Worm (Caenorhabditis elegans) whole organism, late embryonic: ENCODE measurements around the gene eif-1.

Experiments used
- C08G9.2 ChIP-seq: sonication (generic microtip); optimal IDR thresholded peaks from 2 replicates; lab custom pipeline; 2016; ENCODE audit warnings: mild to moderate bottlenecking, missing genetic modification characterization, moderate library complexity, missing compliant biosample characterization
- K02D7.2 ChIP-seq: sonication (generic microtip); optimal IDR thresholded peaks from 2 replicates; lab custom pipeline; 2017; ENCODE audit warnings: mild to moderate bottlenecking, missing genetic modification characterization, missing compliant biosample characterization
- K09A11.1 ChIP-seq: sonication (generic microtip); optimal IDR thresholded peaks from 2 replicates; lab custom pipeline; 2017; ENCODE audit warnings: antibody characterized with exemption, mild to moderate bottlenecking, missing genetic modification characterization, missing compliant biosample characterization; ENCODE audit not compliant: insufficient read depth
- Y22D7AL.16 ChIP-seq: sonication (generic microtip); optimal IDR thresholded peaks from 2 replicates; lab custom pipeline; 2016; ENCODE audit warnings: missing genetic modification characterization, missing compliant biosample characterization
- ama-1 ChIP-seq: fragments of 150-350 bp; optimal IDR thresholded peaks from 2 replicates; lab custom pipeline; 2014
- ceh-19 ChIP-seq: fragments of 200-800 bp; sonication (Bioruptor generic); optimal IDR thresholded peaks from 2 replicates; lab custom pipeline; 2018; ENCODE audit warnings: mild to moderate bottlenecking, missing genetic modification characterization, missing compliant biosample characterization
- ceh-22 ChIP-seq: sonication (generic microtip); optimal IDR thresholded peaks from 2 replicates; lab custom pipeline; 2017; ENCODE audit warnings: missing biosample characterization, missing genetic modification characterization
- ceh-24 ChIP-seq: sonication (generic microtip); optimal IDR thresholded peaks from 2 replicates; lab custom pipeline; 2016; ENCODE audit warnings: mild to moderate bottlenecking, missing genetic modification characterization, missing compliant biosample characterization
- ceh-34 ChIP-seq: sonication (generic microtip); optimal IDR thresholded peaks from 2 replicates; lab custom pipeline; 2016; ENCODE audit warnings: mild to moderate bottlenecking, missing genetic modification characterization, missing compliant biosample characterization
- ceh-48 ChIP-seq: sonication (generic microtip); optimal IDR thresholded peaks from 2 replicates; lab custom pipeline; 2016; ENCODE audit warnings: missing genetic modification characterization, inconsistent platforms, missing compliant biosample characterization
- ceh-6 ChIP-seq: fragments of 200-800 bp; sonication (Bioruptor generic); optimal IDR thresholded peaks from 2 replicates; lab custom pipeline; 2018; ENCODE audit warnings: mild to moderate bottlenecking, missing genetic modification characterization, missing compliant biosample characterization
- dmd-4 ChIP-seq: sonication (generic microtip); optimal IDR thresholded peaks from 2 replicates; lab custom pipeline; 2016; ENCODE audit warnings: borderline replicate concordance, missing genetic modification characterization, missing compliant biosample characterization
- dve-1 ChIP-seq: sonication (generic microtip); optimal IDR thresholded peaks from 2 replicates; lab custom pipeline; 2017; ENCODE audit warnings: antibody characterized with exemption, mild to moderate bottlenecking, missing genetic modification characterization, missing compliant biosample characterization
- elt-2 ChIP-seq: sonication (generic microtip); optimal IDR thresholded peaks from 2 replicates; lab custom pipeline; 2016; ENCODE audit warnings: missing genetic modification reagents, missing genetic modification characterization, missing compliant biosample characterization
- ets-4 ChIP-seq: sonication (generic microtip); optimal IDR thresholded peaks from 2 replicates; lab custom pipeline; 2016; ENCODE audit warnings: missing genetic modification characterization, missing compliant biosample characterization
- eyg-1 ChIP-seq: sonication (generic microtip); optimal IDR thresholded peaks from 2 replicates; lab custom pipeline; 2016; ENCODE audit warnings: missing genotype, missing genetic modification characterization, missing compliant biosample characterization
- fax-1 ChIP-seq: sonication (generic microtip); optimal IDR thresholded peaks from 2 replicates; lab custom pipeline; 2016; ENCODE audit warnings: missing genotype, missing genetic modification characterization, missing compliant biosample characterization
- fkh-10 ChIP-seq: fragments of 150-350 bp; optimal IDR thresholded peaks from 2 replicates; lab custom pipeline; 2014; ENCODE audit warnings: missing biosample characterization, missing genetic modification reagents, missing genetic modification characterization
- fkh-6 ChIP-seq: sonication (generic microtip); optimal IDR thresholded peaks from 2 replicates; lab custom pipeline; 2016; ENCODE audit warnings: missing genetic modification characterization, missing compliant biosample characterization
- gmeb-2 ChIP-seq: sonication (generic microtip); optimal IDR thresholded peaks from 2 replicates; lab custom pipeline; 2016; ENCODE audit warnings: missing genetic modification characterization, inconsistent platforms, missing compliant biosample characterization
- hlh-15 ChIP-seq: sonication (generic microtip); optimal IDR thresholded peaks from 2 replicates; lab custom pipeline; 2016; ENCODE audit warnings: missing genetic modification characterization, missing compliant biosample characterization
- lim-6 ChIP-seq: sonication (generic microtip); optimal IDR thresholded peaks from 2 replicates; lab custom pipeline; 2016; ENCODE audit warnings: missing genetic modification characterization, missing compliant biosample characterization
- lin-11 ChIP-seq: fragments of 200-800 bp; sonication (Bioruptor generic); optimal IDR thresholded peaks from 2 replicates; lab custom pipeline; 2018; ENCODE audit warnings: mild to moderate bottlenecking, missing genetic modification characterization, missing compliant biosample characterization
- mec-3 ChIP-seq: sonication (generic microtip); optimal IDR thresholded peaks from 2 replicates; lab custom pipeline; 2016; ENCODE audit warnings: borderline replicate concordance, missing genetic modification characterization, missing compliant biosample characterization
- nfya-1 ChIP-seq: sonication (generic microtip); optimal IDR thresholded peaks from 2 replicates; lab custom pipeline; 2017; ENCODE audit warnings: missing genetic modification characterization, mild to moderate bottlenecking, missing compliant biosample characterization, antibody characterized with exemption, moderate library complexity
- nhr-232 ChIP-seq: sonication (generic microtip); optimal IDR thresholded peaks from 2 replicates; lab custom pipeline; 2016; ENCODE audit warnings: missing genetic modification characterization, missing compliant biosample characterization
- npax-4 ChIP-seq: sonication (generic microtip); optimal IDR thresholded peaks from 2 replicates; lab custom pipeline; 2016; ENCODE audit warnings: missing genetic modification characterization, missing compliant biosample characterization
- odd-2 ChIP-seq: sonication (generic microtip); optimal IDR thresholded peaks from 2 replicates; lab custom pipeline; 2017; ENCODE audit warnings: antibody characterized with exemption, mild to moderate bottlenecking, missing genetic modification characterization, missing compliant biosample characterization
- pag-3 ChIP-seq: sonication (generic microtip); optimal IDR thresholded peaks from 2 replicates; lab custom pipeline; 2016; ENCODE audit warnings: missing compliant biosample characterization, missing genetic modification characterization, borderline replicate concordance
- pat-9 ChIP-seq: fragments of 200-800 bp; sonication (Bioruptor generic); optimal IDR thresholded peaks from 2 replicates; lab custom pipeline; 2018; ENCODE audit warnings: mild to moderate bottlenecking, missing genetic modification characterization, moderate library complexity, missing compliant biosample characterization
- pax-1 ChIP-seq: fragments of 150-350 bp; optimal IDR thresholded peaks from 2 replicates; lab custom pipeline; 2014; ENCODE audit warnings: missing biosample characterization, missing genetic modification characterization
- pha-4 ChIP-seq: fragments of 150-350 bp; optimal IDR thresholded peaks from 2 replicates; lab custom pipeline; 2018; ENCODE audit warnings: missing biosample characterization, missing genetic modification reagents, missing genetic modification characterization
- pros-1 ChIP-seq: fragments of 150-350 bp; optimal IDR thresholded peaks from 2 replicates; lab custom pipeline; 2014; ENCODE audit warnings: missing biosample characterization, missing genetic modification reagents, missing genetic modification characterization
- ref-2 ChIP-seq: sonication (generic microtip); optimal IDR thresholded peaks from 2 replicates; lab custom pipeline; 2016; ENCODE audit warnings: missing genetic modification characterization, missing compliant biosample characterization
- sdc-2 ChIP-seq: sonication (generic microtip); optimal IDR thresholded peaks from 2 replicates; lab custom pipeline; 2016; ENCODE audit warnings: missing genotype, missing genetic modification characterization, missing compliant biosample characterization
- syd-9 ChIP-seq: sonication (generic microtip); optimal IDR thresholded peaks from 2 replicates; lab custom pipeline; 2016; ENCODE audit warnings: mild to moderate bottlenecking, missing genetic modification characterization, moderate library complexity, missing compliant biosample characterization
- tbx-7 ChIP-seq: sonication (generic microtip); optimal IDR thresholded peaks from 2 replicates; lab custom pipeline; 2016; ENCODE audit warnings: missing genotype, missing genetic modification characterization, missing compliant biosample characterization
- ttx-3 ChIP-seq: sonication (generic microtip); optimal IDR thresholded peaks from 2 replicates; lab custom pipeline; 2016; ENCODE audit warnings: missing genetic modification reagents, missing genetic modification characterization, missing compliant biosample characterization
- unc-3 ChIP-seq, 2 experiments: fragments of 200-800 bp in 1 of 2; sonication (Bioruptor generic) in 1 of 2; sonication (generic microtip) in 1 of 2; conservative IDR thresholded peaks in 1 of 2; optimal IDR thresholded peaks in 1 of 2; 2 replicates each; pipeline versions ENCODE4 v1.3.6 to Lab custom; 2016 to 2022; ENCODE audit warnings: missing compliant biosample characterization in 2 of 2, missing genetic modification characterization in 2 of 2, missing genetic modification reagents in 1 of 2
- zip-5 ChIP-seq: sonication (generic microtip); optimal IDR thresholded peaks from 2 replicates; lab custom pipeline; 2016; ENCODE audit warnings: missing genetic modification characterization, missing compliant biosample characterization

Gene eif-1

DNA sequence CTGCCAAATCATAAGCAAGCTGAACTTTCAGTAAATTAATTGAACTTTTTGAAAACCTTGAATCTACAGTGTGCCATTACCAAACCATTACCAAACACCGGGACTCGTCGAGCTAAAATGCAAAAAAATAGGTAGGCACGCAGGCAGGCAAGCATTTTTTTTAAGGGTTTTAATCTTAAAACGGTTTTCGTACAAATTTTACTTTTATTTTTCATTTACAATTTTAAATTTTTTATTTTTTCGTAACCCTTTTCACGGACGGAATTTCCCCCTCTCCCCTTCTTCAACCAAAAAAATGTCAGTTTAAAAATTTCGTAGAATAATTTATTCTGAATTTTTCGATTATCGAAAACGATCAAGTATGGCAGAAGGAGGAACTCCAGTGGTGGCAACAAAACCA lies 21.0 kb upstream of the eif-1 start, which contains the start of gene F59A6.2:
TSS of gene F59A6.2 (plus strand) at position 301 of the 400 bp plus-strand sequence.
- TF ChIP-seq pha-4 (tag; lab: Kevin White, UChicago) (no peak), ceh-34 (tag; lab: Kevin White, UChicago) (no peak), ttx-3 (tag; lab: Kevin White, UChicago) (no peak), nfya-1 (tag; lab: Kevin White, UChicago) (no peak), elt-2 (tag; lab: Kevin White, UChicago) (no peak), sdc-2 (tag; lab: Kevin White, UChicago) (no peak), odd-2 (tag; lab: Kevin White, UChicago) (no peak), mec-3 (tag; lab: Kevin White, UChicago) (no peak), ceh-24 (tag; lab: Kevin White, UChicago) (no peak), ceh-22 (tag; lab: Kevin White, UChicago) (no peak), ceh-19 (GFP tag; lab: Kevin White, UChicago) (no peak), gmeb-2 (no peak), tbx-7 (no peak), npax-4 (tag; lab: Kevin White, UChicago) (no peak), ceh-48 (tag; lab: Kevin White, UChicago) (no peak), fax-1 (tag; lab: Kevin White, UChicago) (no peak), dve-1 (tag; lab: Kevin White, UChicago) (no peak)

DNA sequence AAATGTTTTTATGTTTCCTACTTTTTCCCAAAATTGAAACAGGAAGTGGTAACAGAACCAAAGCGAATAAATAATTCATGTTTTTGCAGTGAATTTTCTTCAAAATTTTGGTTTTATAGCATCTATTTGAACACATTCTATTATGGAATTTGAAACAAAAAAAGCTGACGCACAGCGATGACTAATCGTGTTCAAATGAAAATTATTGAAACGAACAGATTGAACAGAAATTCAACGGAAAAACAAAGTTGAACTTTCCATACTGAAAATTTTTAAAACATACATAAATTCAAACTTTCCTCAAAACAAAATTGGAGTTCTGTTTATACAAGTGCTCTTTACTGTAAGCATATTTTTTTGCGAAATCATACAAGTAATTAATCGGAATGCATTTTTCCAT lies 18.6 kb upstream of the eif-1 start, which contains the start of gene F59A6.12:
TSS of gene F59A6.12 (minus strand) at position 101 of the 400 bp plus-strand sequence.
- TF ChIP-seq dmd-4 (tag; lab: Kevin White, UChicago), result no peak
- TF ChIP-seq ceh-19 (GFP tag; lab: Kevin White, UChicago), result no peak
- TF ChIP-seq nhr-232 (tag; lab: Kevin White, UChicago), result no peak
- TF ChIP-seq pag-3 (tag; lab: Kevin White, UChicago), result no peak
- no peak for TF ChIP-seq pat-9 (tag; lab: Kevin White, UChicago)
- no peak for TF ChIP-seq syd-9
- no peak for TF ChIP-seq C08G9.2 (tag; lab: Kevin White, UChicago)
- TF ChIP-seq K09A11.1 (tag; lab: Kevin White, UChicago), result no peak
- TF ChIP-seq K02D7.2, result no peak
- no peak for TF ChIP-seq ref-2 (tag; lab: Kevin White, UChicago)
- no peak for TF ChIP-seq Y22D7AL.16
- TF ChIP-seq lin-11 (tag; lab: Kevin White, UChicago), result no peak
- no peak for TF ChIP-seq pax-1 (tag; lab: Kevin White, UChicago)
- TF ChIP-seq zip-5, result no peak
- no peak for TF ChIP-seq lim-6 (tag; lab: Kevin White, UChicago)

DNA sequence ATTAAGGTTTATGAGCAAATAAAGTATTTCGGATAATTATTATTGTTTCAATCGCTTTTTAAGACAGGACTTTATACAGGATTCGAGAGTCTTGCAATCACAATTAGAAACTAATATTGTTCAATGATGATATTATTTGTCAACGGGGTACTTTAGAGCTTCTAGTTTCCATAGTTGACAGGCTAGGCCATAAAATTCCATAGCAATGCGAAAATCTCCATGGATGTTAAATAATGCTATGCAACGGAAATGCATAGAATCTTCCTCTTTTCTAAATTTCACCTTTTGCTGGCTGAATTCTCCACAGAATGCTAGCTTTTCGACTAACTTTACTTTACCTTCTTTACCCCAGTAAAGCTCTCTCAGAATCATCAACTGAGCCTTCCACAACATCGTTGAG lies 14.7 kb upstream of the eif-1 start, which contains the start of gene F59A6.3:
TSS of gene F59A6.3 (plus strand) at position 301 of the 400 bp plus-strand sequence.
- no peak for TF ChIP-seq fkh-10 (GFP tag; lab: Kevin White, UChicago)

DNA sequence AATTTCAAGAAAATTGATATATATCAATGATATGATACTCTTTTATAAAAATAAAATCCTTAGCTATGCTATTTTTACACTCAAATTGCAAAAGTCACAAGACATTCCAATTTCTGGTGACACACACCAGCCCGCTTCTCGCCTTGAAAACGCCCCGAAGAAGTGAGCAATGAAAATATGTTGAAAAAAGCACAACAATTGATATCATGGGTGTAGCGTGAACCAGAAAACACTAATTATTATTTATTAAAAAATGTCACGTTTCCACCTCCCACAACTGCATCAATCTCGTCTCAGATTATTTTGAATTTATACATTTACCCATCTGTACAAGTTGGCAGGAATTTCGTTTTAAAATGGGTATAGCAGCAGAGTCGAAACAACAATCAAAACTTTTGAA lies 11.4 kb upstream of the eif-1 start, which contains the start of gene F59A6.4:
TSS of gene F59A6.4 (plus strand) at position 301 of the 400 bp plus-strand sequence.
- TF ChIP-seq unc-3 (GFP tag; conservative IDR thresholded peaks at IDR 0.05; lab: Robert Waterston, UW) (no peak), unc-3 (tag; optimal IDR thresholded peaks at IDR 0.05; lab: Kevin White, UChicago) (no peak), pax-1 (tag; lab: Kevin White, UChicago) (no peak), ceh-24 (tag; lab: Kevin White, UChicago) (no peak), ama-1 (lab: Kevin White, UChicago) (no peak), pros-1 (tag; lab: Kevin White, UChicago) (no peak), eyg-1 (tag; lab: Kevin White, UChicago) (no peak), ref-2 (tag; lab: Kevin White, UChicago) (no peak), mec-3 (tag; lab: Kevin White, UChicago) (no peak), lim-6 (tag; lab: Kevin White, UChicago) (no peak), hlh-15 (tag; lab: Kevin White, UChicago) (no peak), ets-4 (tag; lab: Kevin White, UChicago) (no peak), ceh-6 (GFP tag; lab: Kevin White, UChicago) (no peak), elt-2 (tag; lab: Kevin White, UChicago) (no peak), fkh-6 (tag; lab: Kevin White, UChicago) (no peak), dve-1 (tag; lab: Kevin White, UChicago) (no peak), ceh-19 (GFP tag; lab: Kevin White, UChicago) (no peak)
- TF ChIP-seq, all 69 proteins: peak for 0
